1 fruit fly cellular context compared by ENCODE assay signal in the genomic region with DNA sequence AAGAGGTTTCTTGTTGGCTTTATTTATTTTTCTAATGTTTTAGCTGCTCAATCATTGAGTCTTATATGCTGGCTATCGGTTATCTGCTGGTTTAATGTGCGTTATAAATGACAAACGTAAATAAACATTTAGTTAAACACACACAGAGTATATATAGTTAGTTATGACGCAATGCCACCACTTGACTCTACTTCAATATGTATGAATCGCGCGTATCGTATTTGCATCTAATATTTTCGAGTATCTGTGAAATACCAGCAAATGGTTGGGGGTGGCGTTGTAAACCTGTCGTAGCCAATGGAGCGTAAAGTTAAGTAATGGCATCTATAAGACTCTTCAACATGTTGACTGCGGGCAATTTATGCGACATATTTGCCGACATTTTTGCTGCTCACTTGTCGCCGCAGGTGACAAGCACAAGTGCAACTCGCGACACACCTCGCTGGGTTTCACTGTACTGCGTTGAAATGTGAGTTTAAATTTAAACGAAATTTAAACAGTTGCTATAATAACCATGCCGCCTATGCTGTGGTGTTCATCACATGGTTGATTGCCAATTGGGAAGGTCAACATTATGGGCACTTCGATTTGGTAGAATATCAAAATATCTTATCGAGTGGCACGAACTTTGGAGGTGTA.
TF ChIP-seq lines count a peak whose summit lies in the region.

No protein-coding gene starts in this region.

TF ChIP-seq in whole organism, embryonic, 481 proteins besides CTCF, POLR2A, EP300 and RAD21 (continued from another document and continues in another):
- TF ChIP-seq lbe (GFP tag; optimal IDR thresholded peaks at IDR 0.05; lab: Kevin White, UChicago) (no peak), CG5953 (GFP tag; IDR thresholded peaks at IDR 0.05; lab: Robert Waterston, UW) (no peak), CG12071 (GFP tag; optimal IDR thresholded peaks at IDR 0.05; lab: Kevin White, UChicago) (peak; percentile 56), CG10565 (GFP tag; optimal IDR thresholded peaks at IDR 0.05; lab: Kevin White, UChicago) (no peak), CG33213 (GFP tag; optimal IDR thresholded peaks at IDR 0.05; lab: Kevin White, UChicago) (no peak), Ets97D (GFP tag; optimal IDR thresholded peaks at IDR 0.05; lab: Kevin White, UChicago) (no peak), tap (tag; optimal IDR thresholded peaks at IDR 0.05; lab: Kevin White, UChicago) (peak; percentile 44), Med (GFP tag; lab: Kevin White, UChicago) (peak; percentile 85), B-H2 (GFP tag; optimal IDR thresholded peaks at IDR 0.05; lab: Kevin White, UChicago) (no peak), CG14050 (GFP tag; IDR thresholded peaks at IDR 0.05; lab: Robert Waterston, UW) (no peak), dysf (GFP tag; IDR thresholded peaks at IDR 0.05; lab: Robert Waterston, UW) (no peak), unc-4 (GFP tag; IDR thresholded peaks at IDR 0.05; lab: Robert Waterston, UW; ENCODE audit: partially characterized antibody) (no peak), CG10321 (GFP tag; IDR thresholded peaks at IDR 0.05; lab: Robert Waterston, UW) (no peak), CG11695 (GFP tag; IDR thresholded peaks at IDR 0.05; lab: Robert Waterston, UW) (0 out of 3 replicates have a peak, but pooled peaks have one; percentile 11), CG10543 (GFP tag; optimal IDR thresholded peaks at IDR 0.05; lab: Kevin White, UChicago) (peak; percentile 13), nerfin-1 (tag; optimal IDR thresholded peaks at IDR 0.05; lab: Kevin White, UChicago) (peak; percentile 7), gce (GFP tag; IDR thresholded peaks at IDR 0.05; lab: Robert Waterston, UW) (no peak), lab (GFP tag; optimal IDR thresholded peaks at IDR 0.05; lab: Kevin White, UChicago) (peak; percentile 54), Optix (GFP tag; IDR thresholded peaks at IDR 0.05; lab: Robert Waterston, UW) (no peak), CG34376 (GFP tag; optimal IDR thresholded peaks at IDR 0.05; lab: Kevin White, UChicago) (no peak), peb (GFP tag; IDR thresholded peaks at IDR 0.05; lab: Robert Waterston, UW) (no peak), grn (GFP tag; optimal IDR thresholded peaks at IDR 0.05; lab: Kevin White, UChicago) (no peak), Awh (GFP tag; IDR thresholded peaks at IDR 0.05; lab: Robert Waterston, UW) (no peak), slp2 (GFP tag; optimal IDR thresholded peaks at IDR 0.05; lab: Kevin White, UChicago) (no peak), Abd-B (GFP tag; optimal IDR thresholded peaks at IDR 0.05; lab: Kevin White, UChicago) (no peak), gro (GFP tag; optimal IDR thresholded peaks at IDR 0.05; lab: Kevin White, UChicago) (no peak), E2f2 (GFP tag; IDR thresholded peaks at IDR 0.05; lab: Robert Waterston, UW) (peak; percentile 24; the same call in 1 of the 2 replicates), dmrt11E (tag; optimal IDR thresholded peaks at IDR 0.05; lab: Kevin White, UChicago) (no peak), CG13123 (GFP tag; optimal IDR thresholded peaks at IDR 0.05; lab: Kevin White, UChicago) (no peak), croc (GFP tag; conservative IDR thresholded peaks at IDR 0.05; lab: Robert Waterston, UW) (no peak), CG3065 (GFP tag; optimal IDR thresholded peaks at IDR 0.05; lab: Kevin White, UChicago) (no peak), Hr39 (optimal IDR thresholded peaks at IDR 0.05; lab: Kevin White, UChicago) (no peak), CG15601 (tag; optimal IDR thresholded peaks at IDR 0.05; lab: Kevin White, UChicago) (no peak), CG18262 (tag; optimal IDR thresholded peaks at IDR 0.05; lab: Kevin White, UChicago) (no peak), pita (GFP tag; optimal IDR thresholded peaks at IDR 0.05; lab: Kevin White, UChicago) (no peak), H2.0 (GFP tag; IDR thresholded peaks at IDR 0.05; lab: Robert Waterston, UW) (no peak), Dip3 (GFP tag; optimal IDR thresholded peaks at IDR 0.05; lab: Kevin White, UChicago) (no peak), Atf3 (GFP tag; optimal IDR thresholded peaks at IDR 0.05; lab: Kevin White, UChicago) (no peak), Spps (tag; optimal IDR thresholded peaks at IDR 0.05; lab: Kevin White, UChicago) (no peak), chinmo (GFP tag; IDR thresholded peaks at IDR 0.05; lab: Robert Waterston, UW; ENCODE audit: partially characterized antibody) (0 out of 4 replicates have a peak, but pooled peaks have one; percentile 54), CG4424 (GFP tag; optimal IDR thresholded peaks at IDR 0.05; lab: Kevin White, UChicago) (no peak), sc (optimal IDR thresholded peaks at IDR 0.05; lab: Kevin White, UChicago) (no peak), sc (GFP tag; optimal IDR thresholded peaks at IDR 0.05; lab: Kevin White, UChicago) (no peak), CG13424 (tag; optimal IDR thresholded peaks at IDR 0.05; lab: Kevin White, UChicago) (no peak), CG4730 (GFP tag; IDR thresholded peaks at IDR 0.05; lab: Robert Waterston, UW) (no peak), Side (GFP tag; optimal IDR thresholded peaks at IDR 0.05; lab: Kevin White, UChicago) (no peak), MESR4 (GFP tag; optimal IDR thresholded peaks at IDR 0.05; lab: Kevin White, UChicago) (no peak), prd (optimal IDR thresholded peaks at IDR 0.05; lab: Kevin White, UChicago) (no peak), prd (GFP tag; IDR thresholded peaks at IDR 0.05; lab: Robert Waterston, UW) (no peak), tll (GFP tag; optimal IDR thresholded peaks at IDR 0.05; lab: Kevin White, UChicago) (no peak), ham (GFP tag; IDR thresholded peaks at IDR 0.05; lab: Robert Waterston, UW) (no peak), her (GFP tag; optimal IDR thresholded peaks at IDR 0.05; lab: Kevin White, UChicago) (no peak), hkb (optimal IDR thresholded peaks at IDR 0.05; lab: Kevin White, UChicago) (no peak), hkb (GFP tag; IDR thresholded peaks at IDR 0.05; lab: Robert Waterston, UW) (peak; percentile 43; the same call in 1 of the 2 replicates), exex (tag; optimal IDR thresholded peaks at IDR 0.05; lab: Kevin White, UChicago) (no peak), hb (GFP tag; IDR thresholded peaks at IDR 0.05; lab: Robert Waterston, UW; ENCODE audit: partially characterized antibody) (no peak), CG11398 (GFP tag; optimal IDR thresholded peaks at IDR 0.05; lab: Kevin White, UChicago) (no peak), rib (GFP tag; IDR thresholded peaks at IDR 0.05; lab: Robert Waterston, UW) (no peak), NfI (GFP tag; optimal IDR thresholded peaks at IDR 0.05; lab: Kevin White, UChicago) (no peak), maf-S (GFP tag; optimal IDR thresholded peaks at IDR 0.05; lab: Kevin White, UChicago) (no peak), CG12219 (GFP tag; optimal IDR thresholded peaks at IDR 0.05; lab: Kevin White, UChicago) (peak; percentile 18), CG1832 (GFP tag; optimal IDR thresholded peaks at IDR 0.05; lab: Kevin White, UChicago) (no peak), CG7556 (GFP tag; optimal IDR thresholded peaks at IDR 0.05; lab: Kevin White, UChicago) (no peak), NK7.1 (GFP tag; optimal IDR thresholded peaks at IDR 0.05; lab: Kevin White, UChicago) (no peak), Mes4 (GFP tag; optimal IDR thresholded peaks at IDR 0.05; lab: Kevin White, UChicago) (no peak), mam (GFP tag; optimal IDR thresholded peaks at IDR 0.05; lab: Kevin White, UChicago) (no peak), CG7928 (GFP tag; optimal IDR thresholded peaks at IDR 0.05; lab: Kevin White, UChicago) (no peak), bigmax (GFP tag; optimal IDR thresholded peaks at IDR 0.05; lab: Kevin White, UChicago) (no peak), CG31441 (GFP tag; IDR thresholded peaks at IDR 0.05; lab: Robert Waterston, UW) (0 out of 2 replicates have a peak, but pooled peaks have one; percentile 11), Blimp-1 (GFP tag; optimal IDR thresholded peaks at IDR 0.05; lab: Kevin White, UChicago) (no peak), Jarid2 (GFP tag; optimal IDR thresholded peaks at IDR 0.05; lab: Kevin White, UChicago) (no peak), sr (GFP tag; IDR thresholded peaks at IDR 0.05; lab: Robert Waterston, UW) (no peak), Hmr (GFP tag; optimal IDR thresholded peaks at IDR 0.05; lab: Kevin White, UChicago) (peak; percentile 36), Hr3 (GFP tag; optimal IDR thresholded peaks at IDR 0.05; lab: Kevin White, UChicago) (no peak), CG11093 (GFP tag; IDR thresholded peaks at IDR 0.05; lab: Robert Waterston, UW) (no peak), run (tag; optimal IDR thresholded peaks at IDR 0.05; lab: Kevin White, UChicago) (no peak), cas (GFP tag; IDR thresholded peaks at IDR 0.05; lab: Robert Waterston, UW) (no peak), Gsc (GFP tag; IDR thresholded peaks at IDR 0.05; lab: Robert Waterston, UW) (no peak), YL-1 (GFP tag; optimal IDR thresholded peaks at IDR 0.05; lab: Kevin White, UChicago) (no peak), CG4707 (GFP tag; optimal IDR thresholded peaks at IDR 0.05; lab: Kevin White, UChicago) (no peak), MBD-R2 (GFP tag; IDR thresholded peaks at IDR 0.05; lab: Robert Waterston, UW) (no peak), scrt (GFP tag; optimal IDR thresholded peaks at IDR 0.05; lab: Kevin White, UChicago) (peak; percentile 10), grau (tag; optimal IDR thresholded peaks at IDR 0.05; lab: Kevin White, UChicago) (peak; percentile 43), fd96Cb (tag; optimal IDR thresholded peaks at IDR 0.05; lab: Kevin White, UChicago) (no peak), gt (GFP tag; IDR thresholded peaks at IDR 0.05; lab: Robert Waterston, UW) (no peak), kay (GFP tag; optimal IDR thresholded peaks at IDR 0.05; lab: Kevin White, UChicago) (no peak), Ets65A (GFP tag; lab: Kevin White, UChicago) (no peak), yki (optimal IDR thresholded peaks at IDR 0.05; lab: Kevin White, UChicago) (no peak), tin (GFP tag; optimal IDR thresholded peaks at IDR 0.05; lab: Kevin White, UChicago) (no peak), Oaz (GFP tag; IDR thresholded peaks at IDR 0.05; lab: Robert Waterston, UW) (no peak), insv (GFP tag; optimal IDR thresholded peaks at IDR 0.05; lab: Kevin White, UChicago) (no peak), trem (tag; optimal IDR thresholded peaks at IDR 0.05; lab: Kevin White, UChicago) (no peak), ind (GFP tag; optimal IDR thresholded peaks at IDR 0.05; lab: Kevin White, UChicago) (no peak), sisA (GFP tag; IDR thresholded peaks at IDR 0.05; lab: Robert Waterston, UW) (no peak), CG14441 (GFP tag; IDR thresholded peaks at IDR 0.05; lab: Robert Waterston, UW) (0 out of 2 replicates have a peak, but pooled peaks have one; percentile 14), CG12769 (tag; optimal IDR thresholded peaks at IDR 0.05; lab: Kevin White, UChicago) (no peak), CG2120 (GFP tag; optimal IDR thresholded peaks at IDR 0.05; lab: Kevin White, UChicago) (no peak), CG2199 (GFP tag; IDR thresholded peaks at IDR 0.05; lab: Robert Waterston, UW) (no peak), mld (GFP tag; IDR thresholded peaks at IDR 0.05; lab: Robert Waterston, UW; ENCODE audit: partially characterized antibody) (no peak), CG13296 (GFP tag; optimal IDR thresholded peaks at IDR 0.05; lab: Kevin White, UChicago) (peak; percentile 55), CG15514 (GFP tag; optimal IDR thresholded peaks at IDR 0.05; lab: Kevin White, UChicago) (no peak), CG17186 (GFP tag; optimal IDR thresholded peaks at IDR 0.05; lab: Kevin White, UChicago) (no peak), row (GFP tag; IDR thresholded peaks at IDR 0.05; lab: Robert Waterston, UW) (no peak), CG17385 (GFP tag; optimal IDR thresholded peaks at IDR 0.05; lab: Kevin White, UChicago) (no peak), Max (GFP tag; optimal IDR thresholded peaks at IDR 0.05; lab: Kevin White, UChicago) (no peak), unpg (GFP tag; optimal IDR thresholded peaks at IDR 0.05; lab: Kevin White, UChicago) (no peak), dpn (GFP tag; optimal IDR thresholded peaks at IDR 0.05; lab: Kevin White, UChicago) (no peak), Hey (tag; optimal IDR thresholded peaks at IDR 0.05; lab: Kevin White, UChicago) (no peak), CG15011 (GFP tag; optimal IDR thresholded peaks at IDR 0.05; lab: Kevin White, UChicago) (no peak), wor (GFP tag; IDR thresholded peaks at IDR 0.05; lab: Robert Waterston, UW) (no peak), GATAe (GFP tag; conservative IDR thresholded peaks at IDR 0.05; lab: Robert Waterston, UW) (no peak), Hsf (GFP tag; optimal IDR thresholded peaks at IDR 0.05; lab: Kevin White, UChicago) (no peak), PHDP (tag; optimal IDR thresholded peaks at IDR 0.05; lab: Kevin White, UChicago) (peak; percentile 19), CG3726 (GFP tag; IDR thresholded peaks at IDR 0.05; lab: Robert Waterston, UW) (no peak), CG12104 (GFP tag; optimal IDR thresholded peaks at IDR 0.05; lab: Kevin White, UChicago) (no peak), ci (GFP tag; IDR thresholded peaks at IDR 0.05; lab: Robert Waterston, UW) (no peak), CG3838 (GFP tag; optimal IDR thresholded peaks at IDR 0.05; lab: Kevin White, UChicago) (no peak), cato (GFP tag; optimal IDR thresholded peaks at IDR 0.05; lab: Kevin White, UChicago; ENCODE audit: borderline replicate concordance) (no peak), CkIIα-i1 (GFP tag; IDR thresholded peaks at IDR 0.05; lab: Robert Waterston, UW) (no peak), pum (GFP tag; optimal IDR thresholded peaks at IDR 0.05; lab: Kevin White, UChicago) (no peak), CG34422 (GFP tag; IDR thresholded peaks at IDR 0.05; lab: Robert Waterston, UW) (no peak), CG15479 (GFP tag; optimal IDR thresholded peaks at IDR 0.05; lab: Kevin White, UChicago) (no peak), en (GFP tag; optimal IDR thresholded peaks at IDR 0.05; lab: Kevin White, UChicago) (no peak), Asciz (GFP tag; optimal IDR thresholded peaks at IDR 0.05; lab: Kevin White, UChicago) (peak; percentile 41), CG6272 (GFP tag; IDR thresholded peaks at IDR 0.05; lab: Robert Waterston, UW) (no peak), HLH4C (GFP tag; IDR thresholded peaks at IDR 0.05; lab: Robert Waterston, UW; ENCODE audit: partially characterized antibody) (no peak), Atf-2 (GFP tag; optimal IDR thresholded peaks at IDR 0.05; lab: Kevin White, UChicago) (no peak), BtbVII (GFP tag; optimal IDR thresholded peaks at IDR 0.05; lab: Kevin White, UChicago) (no peak), ase (GFP tag; IDR thresholded peaks at IDR 0.05; lab: Robert Waterston, UW) (no peak), CG8478 (optimal IDR thresholded peaks at IDR 0.05; lab: Kevin White, UChicago) (no peak), CG10267 (tag; optimal IDR thresholded peaks at IDR 0.05; lab: Kevin White, UChicago) (no peak), Dek (tag; optimal IDR thresholded peaks at IDR 0.05; lab: Kevin White, UChicago) (no peak)
